Fruit fly (Drosophila melanogaster) whole organism, pupa: Measurements from ENCODE around the gene Sodh2.

Experiments used
- CG10348 ChIP-seq: fragments of 200-800 bp; sonication (Bioruptor generic); IDR thresholded peaks from 2 replicates; pipeline ENCODE4 v1.3.6; 2022; ENCODE audit warnings: missing biosample characterization, missing genetic modification characterization
- CG12605 ChIP-seq: fragments of 200-800 bp; sonication (Bioruptor generic); IDR thresholded peaks from 2 replicates; pipeline ENCODE4 v1.3.6; 2022; ENCODE audit warnings: missing biosample characterization, missing genetic modification characterization
- CG13204 ChIP-seq: fragments of 200-800 bp; sonication (Bioruptor generic); optimal IDR thresholded peaks from 2 replicates; lab custom pipeline; 2018; ENCODE audit warnings: missing biosample characterization, mild to moderate bottlenecking, missing genetic modification characterization, moderate library complexity
- CG14655 ChIP-seq: fragments of 200-800 bp; sonication (Bioruptor generic); optimal IDR thresholded peaks from 3 replicates; lab custom pipeline; 2017; ENCODE audit warnings: mild to moderate bottlenecking, missing biosample characterization, missing genetic modification reagents, missing genetic modification characterization
- CG15710 ChIP-seq: fragments of 200-800 bp; sonication (Bioruptor generic); optimal IDR thresholded peaks from 2 replicates; lab custom pipeline; 2018; ENCODE audit warnings: missing biosample characterization, mild to moderate bottlenecking, missing genetic modification characterization, moderate library complexity
- CG17806 ChIP-seq: fragments of 200-800 bp; sonication (Bioruptor generic); optimal IDR thresholded peaks from 2 replicates; lab custom pipeline; 2018; ENCODE audit warnings: missing biosample characterization, mild to moderate bottlenecking, missing genetic modification characterization, moderate library complexity
- CG32121 ChIP-seq: fragments of 200-800 bp; sonication (Bioruptor generic); IDR thresholded peaks from 2 replicates; pipeline ENCODE4 v1.3.6; 2022; ENCODE audit warnings: missing biosample characterization, missing genetic modification characterization
- CG34367 ChIP-seq: fragments of 200-800 bp; sonication (Bioruptor generic); optimal IDR thresholded peaks from 2 replicates; lab custom pipeline; 2018; ENCODE audit warnings: missing biosample characterization, mild to moderate bottlenecking, missing genetic modification characterization
- CG4496 ChIP-seq: fragments of 200-800 bp; sonication (Bioruptor generic); IDR thresholded peaks from 3 replicates; pipeline ENCODE4 v1.3.6; 2022; ENCODE audit warnings: missing biosample characterization, missing genetic modification characterization
- CG8159 ChIP-seq: fragments of 200-800 bp; sonication (Bioruptor generic); optimal IDR thresholded peaks from 3 replicates; lab custom pipeline; 2018; ENCODE audit warnings: missing biosample characterization, mild to moderate bottlenecking, missing genetic modification characterization, moderate library complexity
- CG8301 ChIP-seq: fragments of 200-800 bp; sonication (Bioruptor generic); optimal IDR thresholded peaks from 2 replicates; lab custom pipeline; 2018; ENCODE audit warnings: missing biosample characterization, mild to moderate bottlenecking, missing genetic modification characterization
- CG9948 ChIP-seq: fragments of 200-800 bp; sonication (Bioruptor generic); optimal IDR thresholded peaks from 2 replicates; lab custom pipeline; 2018; ENCODE audit warnings: missing biosample characterization, mild to moderate bottlenecking, missing genetic modification characterization, moderate library complexity
- D1 ChIP-seq: fragments of 200-800 bp; sonication (Bioruptor generic); optimal IDR thresholded peaks from 2 replicates; lab custom pipeline; 2018; ENCODE audit warnings: missing biosample characterization, mild to moderate bottlenecking, missing genetic modification characterization, moderate library complexity
- EcR ChIP-seq: fragments of 200-800 bp; sonication (Bioruptor generic); optimal IDR thresholded peaks from 3 replicates; lab custom pipeline; 2019; ENCODE audit warnings: missing biosample characterization, missing genetic modification characterization, mild to moderate bottlenecking, moderate library complexity, missing genetic modification reagents
- Ets98B ChIP-seq: fragments of 200-800 bp; sonication (Bioruptor generic); IDR thresholded peaks from 2 replicates; pipeline ENCODE4 v1.3.6; 2022; ENCODE audit warnings: missing biosample characterization, missing genetic modification characterization
- Pif1A ChIP-seq: fragments of 200-800 bp; sonication (Bioruptor generic); optimal IDR thresholded peaks from 3 replicates; lab custom pipeline; 2016; ENCODE audit warnings: missing biosample characterization, missing genetic modification characterization
- Pif1B ChIP-seq: fragments of 200-800 bp; sonication (Bioruptor generic); optimal IDR thresholded peaks from 3 replicates; lab custom pipeline; 2016; ENCODE audit warnings: missing biosample characterization, missing genetic modification characterization
- Snoo ChIP-seq: fragments of 200-800 bp; sonication (Bioruptor generic); optimal IDR thresholded peaks from 3 replicates; lab custom pipeline; 2017; ENCODE audit warnings: missing biosample characterization, mild to moderate bottlenecking, missing genetic modification characterization, inconsistent platforms
- fd96Ca ChIP-seq: fragments of 200-800 bp; sonication (Bioruptor generic); IDR thresholded peaks from 3 replicates; pipeline ENCODE4 v1.3.6; 2022; ENCODE audit warnings: missing biosample characterization, missing genetic modification characterization
- gl ChIP-seq: fragments of 200-800 bp; sonication (Bioruptor generic); optimal IDR thresholded peaks from 2 replicates; lab custom pipeline; 2018; ENCODE audit warnings: missing biosample characterization, mild to moderate bottlenecking, missing genetic modification characterization
- rn ChIP-seq: fragments of 200-800 bp; sonication (Bioruptor generic); IDR thresholded peaks from 2 replicates; pipeline ENCODE4 v1.3.6; 2022; ENCODE audit warnings: missing biosample characterization, missing genetic modification characterization

Gene Sodh2

DNA sequence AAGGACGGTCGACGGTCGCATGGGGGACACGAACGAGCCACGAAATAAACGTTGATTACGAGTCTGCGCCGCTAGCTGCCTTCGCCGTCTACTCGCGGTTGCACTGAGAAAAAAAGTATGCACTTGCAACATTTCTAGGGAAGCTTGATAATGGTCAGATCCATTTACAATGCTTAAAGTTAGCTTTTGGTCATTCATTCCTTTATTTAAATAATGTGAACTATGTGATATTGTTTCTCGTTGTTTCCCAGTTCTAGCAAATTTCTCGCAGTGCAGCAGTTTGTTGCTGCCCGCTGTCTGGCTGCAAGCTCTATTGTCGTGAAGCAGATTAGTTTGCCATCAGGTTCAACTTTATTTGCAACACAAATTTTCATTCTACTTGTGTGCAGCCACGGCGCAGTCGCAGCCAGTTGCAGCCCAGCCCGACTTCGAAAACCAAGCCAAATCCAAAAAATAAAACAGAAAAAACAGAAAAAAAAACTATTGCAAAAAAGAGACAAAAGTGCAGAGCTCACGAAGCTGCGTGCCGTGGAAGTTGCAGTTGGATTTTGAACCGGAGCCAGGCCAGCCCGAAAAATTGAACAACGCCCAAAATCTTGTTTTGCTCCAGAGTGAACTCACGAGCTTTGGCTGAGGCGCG lies 43.5 kb upstream of the Sodh2 start:
- TF ChIP-seq EcR (GFP tag; lab: Kevin White, UChicago) (no peak), Pif1A (GFP tag; lab: Kevin White, UChicago) (peak; percentile 92), CG13204 (GFP tag; lab: Kevin White, UChicago) (peak; percentile 37), fd96Ca (peak; percentile 97), CG14655 (peak; percentile 96), gl (peak; percentile 91), CG8301 (peak; percentile 96), CG34367 (tag; lab: Kevin White, UChicago) (peak; percentile 62), Ets98B (GFP tag; lab: Robert Waterston, UW) (peak; percentile 90), CG17806 (peak; percentile 94), CG8159 (tag; lab: Kevin White, UChicago) (peak; percentile 91), Pif1B (GFP tag; lab: Kevin White, UChicago) (peak; percentile 88), Snoo (tag; lab: Kevin White, UChicago) (peak; percentile 27), CG9948 (tag; lab: Kevin White, UChicago) (peak; percentile 89), rn (GFP tag; lab: Robert Waterston, UW) (peak; percentile 79), D1 (peak; percentile 72), CG12605 (GFP tag; lab: Robert Waterston, UW) (peak; percentile 77), CG15710 (tag; lab: Kevin White, UChicago) (peak; percentile 73), CG4496 (peak; percentile 96), CG10348 (GFP tag; lab: Robert Waterston, UW) (peak; percentile 38; the same call in 1 of the 2 replicates), CG32121 (GFP tag; lab: Robert Waterston, UW) (peak; percentile 93)
- TF ChIP-seq, all 21 proteins: peak for 20

- TF ChIP-seq CG9948 (tag; lab: Kevin White, UChicago) (peak; percentile 94), gl (peak; percentile 92), CG4496 (peak; percentile 97), EcR (GFP tag; lab: Kevin White, UChicago) (peak; percentile 67), CG10348 (GFP tag; lab: Robert Waterston, UW) (peak; percentile 75), CG34367 (tag; lab: Kevin White, UChicago) (peak; percentile 95), Ets98B (GFP tag; lab: Robert Waterston, UW) (peak; percentile 96), fd96Ca (peak; percentile 97), CG32121 (GFP tag; lab: Robert Waterston, UW) (peak; percentile 93), rn (GFP tag; lab: Robert Waterston, UW) (peak; percentile 92), D1 (peak; percentile 68), CG13204 (GFP tag; lab: Kevin White, UChicago) (peak; percentile 96), CG14655 (peak; percentile 96), Pif1B (GFP tag; lab: Kevin White, UChicago) (peak; percentile 96), CG8159 (tag; lab: Kevin White, UChicago) (peak; percentile 93), CG8301 (peak; percentile 96), Snoo (tag; lab: Kevin White, UChicago) (peak; percentile 96), CG17806 (peak; percentile 94), CG15710 (tag; lab: Kevin White, UChicago) (peak; percentile 94), Pif1A (GFP tag; lab: Kevin White, UChicago) (peak; percentile 96), CG12605 (GFP tag; lab: Robert Waterston, UW) (peak; percentile 96)
Observed at dm6 chr3R:10834893-10835292, 41.3 kb upstream of the Sodh2 start.

DNA sequence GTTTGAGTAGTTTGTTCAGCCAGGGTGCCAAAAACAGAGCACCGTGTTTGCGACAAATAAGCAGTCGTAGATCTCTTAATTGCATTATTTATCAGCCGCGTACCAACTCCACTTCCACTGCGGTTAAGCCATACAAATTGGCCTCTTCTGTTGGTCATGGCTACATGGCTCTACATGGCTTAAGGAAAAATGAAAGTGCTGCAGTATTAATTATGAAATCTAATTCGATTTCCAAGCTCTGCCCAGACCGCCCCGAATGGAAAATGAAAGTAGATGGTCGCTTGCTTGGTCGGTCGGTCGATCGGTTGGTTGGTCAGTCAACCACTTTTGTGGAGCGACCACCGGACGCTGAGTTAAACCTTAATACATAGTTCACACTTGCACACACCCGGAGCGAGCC lies 39.3 kb upstream of the Sodh2 start:
- TF ChIP-seq CG9948 (tag; lab: Kevin White, UChicago) = no peak
- TF ChIP-seq CG8159 (tag; lab: Kevin White, UChicago) = no peak
- no peak for TF ChIP-seq Snoo (tag; lab: Kevin White, UChicago)
- TF ChIP-seq fd96Ca = no peak
- TF ChIP-seq CG17806 = no peak
- no peak for TF ChIP-seq Pif1B (GFP tag; lab: Kevin White, UChicago)
- TF ChIP-seq CG34367 (tag; lab: Kevin White, UChicago) = no peak
- TF ChIP-seq CG4496 = no peak
- no peak for TF ChIP-seq gl
- TF ChIP-seq D1 = no peak
- no peak for TF ChIP-seq Ets98B (GFP tag; lab: Robert Waterston, UW)
- TF ChIP-seq, all 21 proteins: peak for 0

DNA sequence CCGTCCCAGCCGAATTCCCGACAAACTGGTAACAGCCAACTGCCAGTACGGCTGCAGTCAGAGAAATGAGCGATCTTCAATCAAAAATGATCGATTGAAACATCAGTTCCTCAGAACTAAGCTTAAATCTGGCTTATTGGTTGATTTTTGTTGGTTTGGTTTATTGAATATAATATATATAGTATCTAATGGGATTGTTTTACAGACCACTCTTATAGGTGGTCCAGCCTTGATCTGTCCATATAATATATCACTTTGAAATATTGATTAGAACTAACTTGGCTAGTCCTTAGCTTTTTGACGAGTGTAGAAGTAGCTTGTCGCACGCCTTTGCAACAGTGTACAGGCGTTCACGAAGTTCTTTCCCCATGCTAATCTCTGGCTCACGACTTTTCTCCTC lies 33.8 kb upstream of the Sodh2 start:
- TF ChIP-seq fd96Ca (no peak), CG34367 (tag; lab: Kevin White, UChicago) (peak; percentile 32), CG17806 (peak; percentile 42), CG8159 (tag; lab: Kevin White, UChicago) (peak; percentile 52), CG10348 (GFP tag; lab: Robert Waterston, UW) (no peak), CG8301 (peak; percentile 47), CG14655 (peak; percentile 75), CG15710 (tag; lab: Kevin White, UChicago) (peak; percentile 44), CG9948 (tag; lab: Kevin White, UChicago) (peak; percentile 37), EcR (GFP tag; lab: Kevin White, UChicago) (no peak), CG13204 (GFP tag; lab: Kevin White, UChicago) (peak; percentile 42), gl (peak; percentile 11)
- TF ChIP-seq, all 21 proteins: peak for 9

dm6 chr3R:10849515-10849973 lies 26.6 kb upstream of the Sodh2 start, which contains the start of gene CG42394:
Gene CG42394, plus strand, starts transcription at chr3R:10849825.
- TF ChIP-seq EcR (GFP tag; lab: Kevin White, UChicago) = peak; percentile 76
- peak; percentile 95 for TF ChIP-seq CG4496
- TF ChIP-seq CG15710 (tag; lab: Kevin White, UChicago) = peak; percentile 91
- peak; percentile 95 for TF ChIP-seq CG32121 (GFP tag; lab: Robert Waterston, UW)
- TF ChIP-seq Snoo (tag; lab: Kevin White, UChicago) = peak; percentile 95
- peak; percentile 98 for TF ChIP-seq CG9948 (tag; lab: Kevin White, UChicago)
- TF ChIP-seq CG17806 = peak; percentile 98
- TF ChIP-seq CG10348 (GFP tag; lab: Robert Waterston, UW) = peak; percentile 52
- TF ChIP-seq D1 = peak; percentile 98
- TF ChIP-seq CG8159 (tag; lab: Kevin White, UChicago) = peak; percentile 97
- TF ChIP-seq Pif1A (GFP tag; lab: Kevin White, UChicago) = peak; percentile 85
- peak; percentile 96 for TF ChIP-seq CG8301
- TF ChIP-seq Ets98B (GFP tag; lab: Robert Waterston, UW) = peak; percentile 94
- TF ChIP-seq Pif1B (GFP tag; lab: Kevin White, UChicago) = peak; percentile 93
- TF ChIP-seq gl = peak; percentile 80
- TF ChIP-seq CG12605 (GFP tag; lab: Robert Waterston, UW) = peak; percentile 90
- TF ChIP-seq rn (GFP tag; lab: Robert Waterston, UW) = peak; percentile 83
- peak; percentile 91 for TF ChIP-seq CG34367 (tag; lab: Kevin White, UChicago)
- TF ChIP-seq CG14655 = peak; percentile 99
- peak; percentile 62 for TF ChIP-seq CG13204 (GFP tag; lab: Kevin White, UChicago)
- peak; percentile 88; the same call in 2 of the 3 replicates for TF ChIP-seq fd96Ca
